Worm (Caenorhabditis elegans) whole organism, L3 larva: ENCODE results near the gene nhr-181.

Experiments
- ZK546.5 ChIP-seq: sonication (generic microtip); optimal IDR thresholded peaks from 2 replicates; lab custom pipeline; 2017; ENCODE audit warnings: missing biosample characterization, missing genetic modification characterization
- aly-2 ChIP-seq: fragments of 150-350 bp; optimal IDR thresholded peaks from 2 replicates; lab custom pipeline; 2014; ENCODE audit warnings: missing biosample characterization, missing genetic modification characterization
- ama-1 ChIP-seq: fragments of 150-350 bp; optimal IDR thresholded peaks from 2 replicates; lab custom pipeline; 2018
- ceh-16 ChIP-seq: sonication (generic microtip); optimal IDR thresholded peaks from 2 replicates; lab custom pipeline; 2017; ENCODE audit warnings: missing biosample characterization, missing genetic modification characterization
- ceh-82 ChIP-seq: fragments of 150-350 bp; optimal IDR thresholded peaks from 2 replicates; lab custom pipeline; 2014; ENCODE audit warnings: missing biosample characterization, missing genetic modification characterization
- ceh-9 ChIP-seq: sonication (generic microtip); optimal IDR thresholded peaks from 2 replicates; lab custom pipeline; 2018; ENCODE audit warnings: missing biosample characterization, missing genetic modification characterization
- daf-12 ChIP-seq: fragments of 150-350 bp; optimal IDR thresholded peaks from 2 replicates; lab custom pipeline; 2014; ENCODE audit warnings: missing biosample characterization, missing genetic modification reagents, missing genetic modification characterization
- egl-5 ChIP-seq: fragments of 150-350 bp; optimal IDR thresholded peaks from 2 replicates; lab custom pipeline; 2017; ENCODE audit warnings: missing biosample characterization, missing genetic modification reagents, missing genetic modification characterization, inconsistent platforms
- elt-1 ChIP-seq: fragments of 150-350 bp; optimal IDR thresholded peaks from 2 replicates; lab custom pipeline; 2014; ENCODE audit warnings: missing biosample characterization, missing genetic modification characterization
- elt-2 ChIP-seq: sonication (generic microtip); optimal IDR thresholded peaks from 2 replicates; lab custom pipeline; 2016; ENCODE audit warnings: missing genetic modification reagents, mild to moderate bottlenecking, missing genetic modification characterization, missing compliant biosample characterization
- elt-3 ChIP-seq, 3 experiments: fragments of 150-350 bp in 1 of 3; sonication (generic microtip) in 2 of 3; optimal IDR thresholded peaks; 2 replicates in 2 of 3; 4 replicates in 1 of 3; lab custom pipeline; 2014 to 2017; ENCODE audit warnings: missing biosample characterization in 3 of 3, missing genetic modification characterization in 3 of 3
- eor-1 ChIP-seq, 2 experiments: fragments of 150-350 bp; optimal IDR thresholded peaks; 2 replicates each; lab custom pipeline; 2014 to 2018; ENCODE audit warnings: missing biosample characterization in 2 of 2, missing genetic modification characterization in 2 of 2
- fkh-10 ChIP-seq: sonication (generic microtip); optimal IDR thresholded peaks from 2 replicates; lab custom pipeline; 2017; ENCODE audit warnings: missing biosample characterization, missing genetic modification reagents, missing genetic modification characterization
- fkh-2 ChIP-seq: fragments of 150-350 bp; optimal IDR thresholded peaks from 2 replicates; lab custom pipeline; 2014; ENCODE audit warnings: missing biosample characterization, missing genetic modification reagents, missing genetic modification characterization
- fos-1 ChIP-seq: fragments of 150-350 bp; optimal IDR thresholded peaks from 2 replicates; lab custom pipeline; 2014; ENCODE audit warnings: missing biosample characterization, missing genetic modification characterization
- hmg-11 ChIP-seq: sonication (generic microtip); optimal IDR thresholded peaks from 2 replicates; lab custom pipeline; 2016; ENCODE audit warnings: missing genetic modification characterization, missing compliant biosample characterization
- jun-1 ChIP-seq: fragments of 150-350 bp; optimal IDR thresholded peaks from 2 replicates; lab custom pipeline; 2014; ENCODE audit warnings: missing biosample characterization, missing genetic modification reagents, missing genetic modification characterization
- lin-15B ChIP-seq: fragments of 150-350 bp; optimal IDR thresholded peaks from 2 replicates; lab custom pipeline; 2014; ENCODE audit warnings: missing biosample characterization, missing genetic modification characterization
- lin-39 ChIP-seq: fragments of 150-350 bp; optimal IDR thresholded peaks from 2 replicates; lab custom pipeline; 2018; ENCODE audit warnings: missing biosample characterization, missing genetic modification reagents, missing genetic modification characterization
- lsy-12 ChIP-seq: sonication (generic microtip); optimal IDR thresholded peaks from 2 replicates; lab custom pipeline; 2016; ENCODE audit warnings: mild to moderate bottlenecking, missing genetic modification characterization, missing compliant biosample characterization
- mdl-1 ChIP-seq: fragments of 150-350 bp; optimal IDR thresholded peaks from 2 replicates; lab custom pipeline; 2014; ENCODE audit warnings: missing biosample characterization, missing genetic modification characterization
- mml-1 ChIP-seq: fragments of 150-350 bp; sonication (generic microtip); optimal IDR thresholded peaks from 3 replicates; lab custom pipeline; 2014; ENCODE audit warnings: missing biosample characterization, missing genetic modification characterization
- nfya-1 ChIP-seq: sonication (generic microtip); optimal IDR thresholded peaks from 2 replicates; lab custom pipeline; 2017; ENCODE audit warnings: missing genetic modification characterization, mild to moderate bottlenecking, missing compliant biosample characterization, antibody characterized with exemption, moderate library complexity; ENCODE audit not compliant: insufficient read depth
- nhr-11 ChIP-seq: fragments of 150-350 bp; optimal IDR thresholded peaks from 2 replicates; lab custom pipeline; 2014; ENCODE audit warnings: missing biosample characterization, missing genetic modification characterization
- nhr-12 ChIP-seq: fragments of 150-350 bp; optimal IDR thresholded peaks from 2 replicates; lab custom pipeline; 2014; ENCODE audit warnings: missing biosample characterization, missing genetic modification characterization
- nhr-23 ChIP-seq: fragments of 150-350 bp; optimal IDR thresholded peaks from 2 replicates; lab custom pipeline; 2014; ENCODE audit warnings: missing biosample characterization, missing genetic modification reagents, missing genetic modification characterization
- nhr-25 ChIP-seq: sonication (generic microtip); optimal IDR thresholded peaks from 2 replicates; lab custom pipeline; 2017; ENCODE audit warnings: missing biosample characterization, missing genetic modification characterization
- nhr-28 ChIP-seq: fragments of 150-350 bp; optimal IDR thresholded peaks from 2 replicates; lab custom pipeline; 2014; ENCODE audit warnings: missing biosample characterization, missing genetic modification characterization
- nhr-67 ChIP-seq: fragments of 150-350 bp; optimal IDR thresholded peaks from 2 replicates; lab custom pipeline; 2014; ENCODE audit warnings: missing biosample characterization, missing genetic modification characterization
- nhr-76 ChIP-seq: fragments of 150-350 bp; sonication (generic microtip); optimal IDR thresholded peaks from 5 replicates; lab custom pipeline; 2014; ENCODE audit warnings: missing biosample characterization, missing genetic modification characterization
- nhr-77 ChIP-seq: fragments of 150-350 bp; optimal IDR thresholded peaks from 2 replicates; lab custom pipeline; 2014; ENCODE audit warnings: missing biosample characterization, missing genetic modification characterization
- pha-4 ChIP-seq: fragments of 150-350 bp; optimal IDR thresholded peaks from 2 replicates; lab custom pipeline; 2014; ENCODE audit warnings: missing biosample characterization, missing genetic modification reagents, missing genetic modification characterization
- pqm-1 ChIP-seq: fragments of 150-350 bp; optimal IDR thresholded peaks from 2 replicates; lab custom pipeline; 2017; ENCODE audit warnings: missing biosample characterization, missing genetic modification characterization, inconsistent platforms
- skn-1 ChIP-seq: fragments of 150-350 bp; optimal IDR thresholded peaks from 2 replicates; lab custom pipeline; 2014; ENCODE audit warnings: missing biosample characterization, missing genetic modification characterization
- unc-39 ChIP-seq: sonication (generic microtip); optimal IDR thresholded peaks from 4 replicates; lab custom pipeline; 2017; ENCODE audit warnings: missing biosample characterization, missing genetic modification characterization
- zag-1 ChIP-seq: fragments of 150-350 bp; optimal IDR thresholded peaks from 2 replicates; lab custom pipeline; 2014; ENCODE audit warnings: missing biosample characterization, missing genetic modification characterization
- ztf-11 ChIP-seq: fragments of 150-350 bp; optimal IDR thresholded peaks from 2 replicates; lab custom pipeline; 2014; ENCODE audit warnings: missing biosample characterization, missing genetic modification characterization
- ztf-4 ChIP-seq: fragments of 150-350 bp; optimal IDR thresholded peaks from 2 replicates; lab custom pipeline; 2014; ENCODE audit warnings: missing biosample characterization, missing genetic modification characterization

Gene nhr-181

ce11 chrV:4094740-4095139 is at the start of gene nhr-181:
nhr-181 (plus strand) TSS chrV:4095040.
- TF ChIP-seq elt-3 (tag; optimal IDR thresholded peaks at IDR 0.05; lab: Kevin White, UChicago) (no peak), nhr-77 (tag; lab: Kevin White, UChicago) (no peak), ceh-82 (tag; lab: Kevin White, UChicago) (no peak), ceh-9 (tag; lab: Kevin White, UChicago) (no peak), lin-39 (no peak), pqm-1 (tag; lab: Kevin White, UChicago) (no peak), lin-15B (tag; lab: Kevin White, UChicago) (no peak), nhr-76 (tag; lab: Kevin White, UChicago) (no peak)

- TF ChIP-seq unc-39 (tag; lab: Kevin White, UChicago), result no peak
- no peak for TF ChIP-seq ZK546.5
- no peak for TF ChIP-seq egl-5 (tag; lab: Kevin White, UChicago)
- no peak for TF ChIP-seq ceh-82 (tag; lab: Kevin White, UChicago)
- TF ChIP-seq elt-1, result no peak
- no peak for TF ChIP-seq fkh-2 (tag; lab: Kevin White, UChicago)
- no peak for TF ChIP-seq fos-1 (tag; lab: Kevin White, UChicago)
- TF ChIP-seq nhr-25 (tag; lab: Kevin White, UChicago), result no peak
- no peak for TF ChIP-seq ama-1
- TF ChIP-seq nhr-77 (tag; lab: Kevin White, UChicago), result no peak
- TF ChIP-seq hmg-11 (tag; lab: Kevin White, UChicago), result no peak
- no peak for TF ChIP-seq mml-1 (tag; lab: Kevin White, UChicago)
- TF ChIP-seq ztf-11 (tag; lab: Kevin White, UChicago), result no peak
- no peak for TF ChIP-seq mdl-1
- no peak for TF ChIP-seq ceh-16 (tag; lab: Kevin White, UChicago)
- TF ChIP-seq nfya-1 (tag; lab: Kevin White, UChicago), result no peak
- no peak for TF ChIP-seq ztf-4 (tag; lab: Kevin White, UChicago)
- TF ChIP-seq pha-4 (tag; lab: Kevin White, UChicago), result no peak
- TF ChIP-seq skn-1 (tag; lab: Kevin White, UChicago), result no peak
Measured at ce11 chrV:4046122-4046521, 48.7 kb upstream of the nhr-181 start, which contains the start of gene phat-7. phat-7 (plus strand) TSS chrV:4046422.

- TF ChIP-seq nhr-11 (tag; lab: Kevin White, UChicago) (no peak), unc-39 (tag; lab: Kevin White, UChicago) (no peak), jun-1 (tag; lab: Kevin White, UChicago) (no peak), hmg-11 (tag; lab: Kevin White, UChicago) (no peak), nhr-67 (no peak), ztf-11 (tag; lab: Kevin White, UChicago) (no peak), daf-12 (tag; lab: Kevin White, UChicago) (no peak), ztf-4 (tag; lab: Kevin White, UChicago) (no peak), lin-15B (tag; lab: Kevin White, UChicago) (no peak), zag-1 (no peak), lin-39 (no peak), eor-1 (tag; optimal IDR thresholded peaks at IDR 0.05; lab: Kevin White, UChicago) (no peak), ceh-16 (tag; lab: Kevin White, UChicago) (no peak), fkh-2 (tag; lab: Kevin White, UChicago) (no peak), pha-4 (tag; lab: Kevin White, UChicago) (no peak), fos-1 (tag; lab: Kevin White, UChicago) (no peak), nhr-12 (tag; lab: Kevin White, UChicago) (no peak)
Measured at ce11 chrV:4047541-4047940, 47.3 kb upstream of the nhr-181 start, which contains the start of gene srh-169. srh-169 (plus strand) TSS chrV:4047841.

- no peak for TF ChIP-seq ama-1
- no peak for TF ChIP-seq unc-39 (tag; lab: Kevin White, UChicago)
- no peak for TF ChIP-seq elt-2 (tag; lab: Kevin White, UChicago)
- TF ChIP-seq mml-1 (tag; lab: Kevin White, UChicago), result no peak
- no peak for TF ChIP-seq fkh-10
- TF ChIP-seq elt-3 (tag; optimal IDR thresholded peaks at IDR 0.05; lab: Kevin White, UChicago), result no peak
- TF ChIP-seq lin-15B (tag; lab: Kevin White, UChicago), result no peak
- no peak for TF ChIP-seq nhr-11 (tag; lab: Kevin White, UChicago)
- TF ChIP-seq nhr-28 (tag; lab: Kevin White, UChicago), result no peak
- TF ChIP-seq nhr-67, result no peak
- no peak for TF ChIP-seq lsy-12 (tag; lab: Kevin White, UChicago)
- TF ChIP-seq daf-12 (tag; lab: Kevin White, UChicago), result no peak
- no peak for TF ChIP-seq aly-2 (tag; lab: Kevin White, UChicago)
- TF ChIP-seq nhr-23, result no peak
Measured at ce11 chrV:4055025-4055424, 39.8 kb upstream of the nhr-181 start, which contains the start of gene djr-1.2. djr-1.2 (minus strand) TSS chrV:4055125.
